Worm (Caenorhabditis elegans) whole organism, L3 larva: ENCODE measurements around the gene F59B1.2.

Source experiments
- ceh-16 ChIP-seq: sonication (generic microtip); optimal IDR thresholded peaks from 2 replicates; lab custom pipeline; 2017; ENCODE audit warnings: missing biosample characterization, missing genetic modification characterization
- lin-39 ChIP-seq: fragments of 150-350 bp; optimal IDR thresholded peaks from 2 replicates; lab custom pipeline; 2018; ENCODE audit warnings: missing biosample characterization, missing genetic modification reagents, missing genetic modification characterization
- nhr-237 ChIP-seq: fragments of 150-350 bp; optimal IDR thresholded peaks from 2 replicates; lab custom pipeline; 2014; ENCODE audit warnings: missing biosample characterization, missing genetic modification characterization
- nhr-25 ChIP-seq: sonication (generic microtip); optimal IDR thresholded peaks from 2 replicates; lab custom pipeline; 2017; ENCODE audit warnings: missing biosample characterization, missing genetic modification characterization
- pha-4 ChIP-seq: fragments of 150-350 bp; optimal IDR thresholded peaks from 2 replicates; lab custom pipeline; 2014; ENCODE audit warnings: missing biosample characterization, missing genetic modification reagents, missing genetic modification characterization
- zag-1 ChIP-seq: fragments of 150-350 bp; optimal IDR thresholded peaks from 2 replicates; lab custom pipeline; 2014; ENCODE audit warnings: missing biosample characterization, missing genetic modification characterization

ce11 chrV:3673080-3673479 is 39.9 kb downstream of the F59B1.2 start, which contains the start of gene pals-33:
- TF ChIP-seq pha-4 (tag; lab: Kevin White, UChicago) = no peak
- TF ChIP-seq nhr-25 (tag; lab: Kevin White, UChicago) = no peak
- TF ChIP-seq nhr-237 = no peak
- TF ChIP-seq ceh-16 = no peak
- no peak for TF ChIP-seq lin-39 (tag; lab: Kevin White, UChicago)
- no peak for TF ChIP-seq zag-1 (tag; lab: Kevin White, UChicago)
